Fruit fly (Drosophila melanogaster): ENCODE measurements around the gene GIIIspla2.
A peak's percentile ranks its signal among the peaks of the same experiment; 100 is the strongest.

GIIIspla2 gene

dm6 chrX:8126149-8126548, 31.3 kb upstream of the GIIIspla2 start:
- TF ChIP-seq psq (optimal IDR thresholded peaks at IDR 0.05) (no peak), Sin3A (optimal IDR thresholded peaks at IDR 0.05) (no peak), h (optimal IDR thresholded peaks at IDR 0.05) (no peak), insv (optimal IDR thresholded peaks at IDR 0.05) (no peak), ttk (optimal IDR thresholded peaks at IDR 0.05) (no peak), Myc (optimal IDR thresholded peaks at IDR 0.05) (no peak)

- no peak for TF ChIP-seq ttk (optimal IDR thresholded peaks at IDR 0.05)
- TF ChIP-seq Sin3A (optimal IDR thresholded peaks at IDR 0.05) = no peak
- TF ChIP-seq Myc (optimal IDR thresholded peaks at IDR 0.05) = no peak
- no peak for TF ChIP-seq h (optimal IDR thresholded peaks at IDR 0.05)
- TF ChIP-seq insv (optimal IDR thresholded peaks at IDR 0.05) = no peak
- TF ChIP-seq psq (optimal IDR thresholded peaks at IDR 0.05) = no peak
Observed at dm6 chrX:8128133-8128532, 29.3 kb upstream of the GIIIspla2 start.

dm6 chrX:8129204-8129997, 28.0 kb upstream of the GIIIspla2 start, which contains the start of gene CG2116:
TSS of gene CG2116 (plus strand) at chrX:8129812.
- TF ChIP-seq h (optimal IDR thresholded peaks at IDR 0.05) (no peak), Myc (optimal IDR thresholded peaks at IDR 0.05) (no peak), insv (optimal IDR thresholded peaks at IDR 0.05) (no peak), psq (optimal IDR thresholded peaks at IDR 0.05) (no peak), ttk (optimal IDR thresholded peaks at IDR 0.05) (no peak), Sin3A (optimal IDR thresholded peaks at IDR 0.05) (no peak)

- TF ChIP-seq Sin3A (optimal IDR thresholded peaks at IDR 0.05) = no peak
- no peak for TF ChIP-seq ttk (optimal IDR thresholded peaks at IDR 0.05)
- TF ChIP-seq Myc (optimal IDR thresholded peaks at IDR 0.05) = no peak
- no peak for TF ChIP-seq insv (optimal IDR thresholded peaks at IDR 0.05)
Observed at dm6 chrX:8131693-8132313, 25.6 kb upstream of the GIIIspla2 start, which contains the start of gene CG10958. TSS of gene CG10958 (plus strand) at chrX:8132285.

- TF ChIP-seq Sin3A (optimal IDR thresholded peaks at IDR 0.05) (no peak), ttk (optimal IDR thresholded peaks at IDR 0.05) (no peak), insv (optimal IDR thresholded peaks at IDR 0.05) (no peak), Myc (optimal IDR thresholded peaks at IDR 0.05) (no peak)
Observed at dm6 chrX:8135420-8135874, 22.0 kb upstream of the GIIIspla2 start, which contains the start of the genes cyr and CG2120. TSS of gene cyr (minus strand) at chrX:8135713. TSS of gene CG2120 (plus strand) at chrX:8135824.

dm6 chrX:8137285-8137684, 20.1 kb upstream of the GIIIspla2 start:
- no peak for TF ChIP-seq psq (optimal IDR thresholded peaks at IDR 0.05)
- no peak for TF ChIP-seq h (optimal IDR thresholded peaks at IDR 0.05)
- no peak for TF ChIP-seq ttk (optimal IDR thresholded peaks at IDR 0.05)
- no peak for TF ChIP-seq insv (optimal IDR thresholded peaks at IDR 0.05)
- TF ChIP-seq Sin3A (optimal IDR thresholded peaks at IDR 0.05) = no peak
- TF ChIP-seq Myc (optimal IDR thresholded peaks at IDR 0.05) = no peak

- TF ChIP-seq insv (optimal IDR thresholded peaks at IDR 0.05) (no peak), ttk (optimal IDR thresholded peaks at IDR 0.05) (no peak), Myc (optimal IDR thresholded peaks at IDR 0.05) (no peak), psq (optimal IDR thresholded peaks at IDR 0.05) (no peak), Sin3A (optimal IDR thresholded peaks at IDR 0.05) (no peak), h (optimal IDR thresholded peaks at IDR 0.05) (no peak)
Observed at dm6 chrX:8140707-8141106, 16.7 kb upstream of the GIIIspla2 start.

- no peak for TF ChIP-seq insv (optimal IDR thresholded peaks at IDR 0.05)
- no peak for TF ChIP-seq Sin3A (optimal IDR thresholded peaks at IDR 0.05)
- no peak for TF ChIP-seq h (optimal IDR thresholded peaks at IDR 0.05)
- TF ChIP-seq ttk (optimal IDR thresholded peaks at IDR 0.05) = no peak
Observed at dm6 chrX:8141353-8142066, 15.9 kb upstream of the GIIIspla2 start.

- TF ChIP-seq Sin3A (optimal IDR thresholded peaks at IDR 0.05) = no peak
- no peak for TF ChIP-seq ttk (optimal IDR thresholded peaks at IDR 0.05)
- no peak for TF ChIP-seq h (optimal IDR thresholded peaks at IDR 0.05)
- no peak for TF ChIP-seq psq (optimal IDR thresholded peaks at IDR 0.05)
- no peak for TF ChIP-seq Myc (optimal IDR thresholded peaks at IDR 0.05)
- TF ChIP-seq insv (optimal IDR thresholded peaks at IDR 0.05) = no peak
Observed at dm6 chrX:8142067-8142462, 15.4 kb upstream of the GIIIspla2 start, which contains the start of gene Smox. TSS of gene Smox (minus strand) at chrX:8142279.

dm6 chrX:8143537-8143936, 13.9 kb upstream of the GIIIspla2 start, which contains the start of gene CG17982:
TSS of gene CG17982 (minus strand) at chrX:8143835.
- TF ChIP-seq Myc (optimal IDR thresholded peaks at IDR 0.05) (no peak), psq (optimal IDR thresholded peaks at IDR 0.05) (peak; percentile 13), Sin3A (optimal IDR thresholded peaks at IDR 0.05) (no peak)

dm6 chrX:8145501-8146157, 11.8 kb upstream of the GIIIspla2 start, which contains the start of the genes alpha-PheRS and CG2129:
TSS of gene alpha-PheRS (minus strand) at chrX:8145602.
TSS of gene CG2129 (plus strand) at chrX:8145839.
- TF ChIP-seq h (optimal IDR thresholded peaks at IDR 0.05) (no peak), psq (optimal IDR thresholded peaks at IDR 0.05) (no peak), insv (optimal IDR thresholded peaks at IDR 0.05) (no peak), Sin3A (optimal IDR thresholded peaks at IDR 0.05) (no peak), ttk (optimal IDR thresholded peaks at IDR 0.05) (no peak)
